Worm (Caenorhabditis elegans): Measurements from ENCODE around the gene R05D3.9.

R05D3.9 gene

DNA sequence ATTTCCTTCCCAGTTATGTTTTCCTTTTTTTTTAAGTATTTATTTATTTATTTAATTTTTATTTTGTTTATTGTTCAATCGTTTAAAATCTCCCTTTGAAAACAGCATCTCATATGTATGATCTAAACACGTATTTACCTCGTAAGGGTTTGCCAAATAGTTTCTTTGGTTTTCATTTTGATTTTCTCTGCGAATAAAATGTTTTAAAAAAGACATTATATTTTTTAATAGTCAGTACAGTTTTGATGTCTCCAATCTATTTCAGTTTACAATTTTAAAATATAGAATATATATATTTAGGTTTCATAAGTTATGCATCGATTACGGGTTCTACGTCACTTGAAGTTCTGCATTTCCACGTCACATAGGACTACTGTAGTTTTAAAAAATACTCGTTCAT is 12.1 kb upstream of the R05D3.9 start, which contains the start of gene R05D3.12:
TSS of gene R05D3.12 (plus strand) at position 301 of the 400 bp plus-strand sequence.
- TF ChIP-seq ceh-82 (tag; optimal IDR thresholded peaks at IDR 0.05) (no peak), nhr-41 (GFP tag; IDR thresholded peaks at IDR 0.05) (no peak), vab-7 (GFP tag; IDR thresholded peaks at IDR 0.05) (no peak), ztf-7 (tag; optimal IDR thresholded peaks at IDR 0.05) (no peak), zfp-3 (GFP tag; conservative IDR thresholded peaks at IDR 0.05) (no peak), dmd-6 (GFP tag; IDR thresholded peaks at IDR 0.05) (no peak), rbr-2 (tag; optimal IDR thresholded peaks at IDR 0.05) (no peak), egl-27 (tag; optimal IDR thresholded peaks at IDR 0.05) (no peak)

DNA sequence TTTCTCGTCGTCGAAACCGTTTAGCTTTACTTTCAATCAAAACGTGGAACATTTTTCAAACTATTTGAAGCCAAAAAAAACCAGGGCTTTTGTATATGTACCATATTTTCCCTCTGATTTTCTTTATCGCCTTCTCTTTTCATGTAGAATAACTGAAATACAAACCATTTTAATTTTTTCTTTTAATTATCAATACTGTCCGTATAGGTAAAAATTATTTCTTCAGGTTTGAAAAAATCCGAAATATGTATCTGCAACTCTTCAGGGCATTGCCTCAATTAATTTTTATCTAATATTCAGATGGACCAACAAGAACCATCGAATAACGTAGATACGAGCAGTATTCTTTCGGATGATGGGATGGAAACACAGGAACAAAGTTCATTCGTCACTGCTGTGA is 6.5 kb upstream of the R05D3.9 start, which contains the start of gene met-2:
TSS of gene met-2 (plus strand) at position 301 of the 400 bp plus-strand sequence.
- TF ChIP-seq snpc-1.2 (GFP tag; IDR thresholded peaks at IDR 0.05) (no peak), T26A8.4 (GFP tag; IDR thresholded peaks at IDR 0.05) (no peak), T20F7.1 (GFP tag; optimal IDR thresholded peaks at IDR 0.05) (peak; percentile 39), Y48G9A.11 (GFP tag; IDR thresholded peaks at IDR 0.05) (no peak), F49E8.2 (tag; optimal IDR thresholded peaks at IDR 0.05; ENCODE audit: borderline replicate concordance) (no peak), ZK546.5 (tag; optimal IDR thresholded peaks at IDR 0.05) (no peak), mep-1 (tag; optimal IDR thresholded peaks at IDR 0.05) (peak; percentile 2)

DNA sequence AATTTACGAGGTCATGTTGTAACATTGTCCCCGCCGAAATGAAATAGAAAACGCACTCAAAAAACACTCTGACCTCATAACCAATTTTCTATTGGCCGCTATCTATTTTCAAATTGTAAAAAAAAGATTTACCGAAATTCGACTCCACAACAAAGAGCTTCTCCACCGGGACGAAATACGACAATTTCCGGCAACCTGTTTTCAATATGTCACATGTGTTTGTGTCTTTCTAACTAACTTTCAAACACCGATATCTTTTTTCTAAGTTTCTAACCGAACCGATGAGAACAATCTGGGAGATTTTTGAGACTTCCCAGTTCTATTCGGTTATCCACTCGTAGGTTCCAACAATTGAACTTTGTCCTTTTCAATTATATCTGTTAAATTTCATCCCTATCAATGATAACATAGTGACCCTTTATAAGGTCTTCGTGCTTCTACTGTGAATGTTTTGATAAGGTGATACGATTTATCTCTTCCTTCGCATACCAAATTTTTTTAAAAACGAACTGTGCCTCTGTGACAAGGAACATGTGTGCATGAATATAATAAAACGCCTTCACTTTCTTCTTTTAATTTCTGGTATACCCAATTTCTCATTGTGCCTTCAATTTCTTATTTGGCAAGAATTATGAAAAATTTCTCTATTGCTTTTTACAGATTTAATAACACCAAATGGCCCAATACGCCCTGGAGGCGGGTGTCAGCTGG is 3.2 kb upstream of the R05D3.9 start, which contains the start of gene lmbr-1:
TSS of gene lmbr-1 (plus strand) at position 661 of the 711 bp plus-strand sequence.
- TF ChIP-seq Y48G9A.11 (GFP tag; IDR thresholded peaks at IDR 0.05), result no peak
- TF ChIP-seq ceh-32 (tag; optimal IDR thresholded peaks at IDR 0.05; ENCODE audit: poor library complexity), result no peak
- TF ChIP-seq zag-1 (tag; optimal IDR thresholded peaks at IDR 0.05), result no peak
- TF ChIP-seq aha-1 (tag), result peak; percentile 65

DNA sequence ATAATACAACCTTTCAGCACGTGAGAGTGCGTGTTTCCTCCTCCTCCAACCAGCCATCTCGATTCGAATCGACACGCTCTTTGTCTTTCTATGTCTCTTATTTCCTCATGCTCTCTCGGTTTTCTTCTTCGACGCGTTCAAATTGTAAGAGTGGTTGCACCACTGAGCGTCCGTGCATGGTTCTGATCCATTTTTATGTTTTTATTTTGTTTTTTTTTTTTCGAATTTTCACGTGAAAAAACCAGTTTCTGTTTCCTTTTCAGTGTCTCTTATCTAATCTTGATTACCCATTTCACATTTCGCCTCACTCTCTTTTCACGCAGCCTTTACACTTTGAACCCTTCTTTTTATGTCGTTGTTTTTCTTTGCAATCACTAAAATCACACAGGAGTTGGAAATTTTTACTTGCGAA is 2.3 kb upstream of the R05D3.9 start:
- TF ChIP-seq lim-7 (GFP tag; IDR thresholded peaks at IDR 0.05) (no peak), pqm-1 (tag; optimal IDR thresholded peaks at IDR 0.05) (peak; percentile 14), sdz-12 (GFP tag; optimal IDR thresholded peaks at IDR 0.05) (no peak), zip-11 (GFP tag; IDR thresholded peaks at IDR 0.05) (no peak), nhr-77 (tag; optimal IDR thresholded peaks at IDR 0.05) (peak; percentile 6), lin-13 (GFP tag; optimal IDR thresholded peaks at IDR 0.05) (no peak), nhr-10 (tag; optimal IDR thresholded peaks at IDR 0.05) (no peak), mes-2 (tag; optimal IDR thresholded peaks at IDR 0.05; ENCODE audit: poor library complexity, severe bottlenecking) (peak; percentile 20), fkh-10 (GFP tag; optimal IDR thresholded peaks at IDR 0.05) (no peak), mdl-1 (tag; optimal IDR thresholded peaks at IDR 0.05) (peak; percentile 17 to 88), zip-2 (tag; optimal IDR thresholded peaks at IDR 0.05) (no peak), hlh-11 (tag; optimal IDR thresholded peaks at IDR 0.05) (peak; percentile 60), ceh-62 (tag; optimal IDR thresholded peaks at IDR 0.05) (no peak), hlh-30 (tag; optimal IDR thresholded peaks at IDR 0.05; ENCODE audit: insufficient read depth) (peak; percentile 80), gei-8 (GFP tag; optimal IDR thresholded peaks at IDR 0.05) (no peak), nhr-28 (tag; optimal IDR thresholded peaks at IDR 0.05) (peak; percentile 53), ceh-82 (tag; optimal IDR thresholded peaks at IDR 0.05) (no peak), hif-1 (tag; optimal IDR thresholded peaks at IDR 0.05) (peak in 1 of 2 experiments; percentile 24), vab-7 (GFP tag; IDR thresholded peaks at IDR 0.05) (no peak), nhr-11 (tag; optimal IDR thresholded peaks at IDR 0.05) (no peak), ztf-7 (tag; optimal IDR thresholded peaks at IDR 0.05) (no peak), T26A8.4 (GFP tag; IDR thresholded peaks at IDR 0.05) (no peak), unc-130 (GFP tag; optimal IDR thresholded peaks at IDR 0.05) (no peak), lsy-2 (tag; optimal IDR thresholded peaks at IDR 0.05) (peak in 1 of 2 experiments; percentile 37), Y5F2A.4 (GFP tag; optimal IDR thresholded peaks at IDR 0.05) (no peak), unc-39 (tag; optimal IDR thresholded peaks at IDR 0.05) (no peak), saeg-2 (GFP tag; IDR thresholded peaks at IDR 0.05) (no peak), egl-27 (tag; optimal IDR thresholded peaks at IDR 0.05) (no peak), R02D3.7 (tag; optimal IDR thresholded peaks at IDR 0.05) (no peak), lin-39 (tag; optimal IDR thresholded peaks at IDR 0.05) (no peak), T20F7.1 (GFP tag; optimal IDR thresholded peaks at IDR 0.05) (no peak), nhr-6 (tag; optimal IDR thresholded peaks at IDR 0.05) (peak; percentile 44), ceh-32 (tag; optimal IDR thresholded peaks at IDR 0.05; ENCODE audit: poor library complexity) (no peak)
